Fruit fly (Drosophila melanogaster) whole organism, embryonic: ENCODE data around the gene CG44044.
A peak's percentile ranks its signal among the peaks of the same experiment; 100 is the strongest.

ENCODE experiments used
- Abd-B ChIP-seq: fragments of 200-800 bp; sonication (Bioruptor generic); optimal IDR thresholded peaks from 2 replicates; lab custom pipeline; 2018; ENCODE audit warnings: missing biosample characterization, mild to moderate bottlenecking, missing genetic modification characterization, moderate library complexity
- Asciz ChIP-seq: fragments of 200-800 bp; sonication (Bioruptor generic); optimal IDR thresholded peaks from 2 replicates; lab custom pipeline; 2017; ENCODE audit warnings: missing biosample characterization, mild to moderate bottlenecking, missing genetic modification characterization, missing genetic modification reagents
- Awh ChIP-seq: fragments of 200-800 bp; sonication (Bioruptor generic); IDR thresholded peaks from 2 replicates; pipeline ENCODE4, ENCODE4 v1.3.6; 2022; ENCODE audit warnings: missing biosample characterization, missing genetic modification characterization
- Bdp1 ChIP-seq: fragments of 200-800 bp; sonication (Bioruptor generic); optimal IDR thresholded peaks from 3 replicates; lab custom pipeline; 2016; ENCODE audit warnings: missing biosample characterization, missing genetic modification characterization
- CG10209 ChIP-seq: fragments of 200-800 bp; sonication (Bioruptor generic); optimal IDR thresholded peaks from 3 replicates; lab custom pipeline; 2017; ENCODE audit warnings: missing biosample characterization, mild to moderate bottlenecking, missing genetic modification characterization, missing genetic modification reagents
- CG10543 ChIP-seq: fragments of 200-800 bp; sonication (Bioruptor generic); optimal IDR thresholded peaks from 3 replicates; lab custom pipeline; 2017; ENCODE audit warnings: missing biosample characterization, mild to moderate bottlenecking, missing genetic modification characterization, moderate library complexity
- CG11504 ChIP-seq: fragments of 200-800 bp; sonication (Bioruptor generic); optimal IDR thresholded peaks from 3 replicates; lab custom pipeline; 2019; ENCODE audit warnings: missing biosample characterization, mild to moderate bottlenecking, missing genetic modification characterization, moderate library complexity
- CG12104 ChIP-seq: fragments of 200-800 bp; sonication (Bioruptor generic); optimal IDR thresholded peaks from 3 replicates; lab custom pipeline; 2016; ENCODE audit warnings: missing biosample characterization, missing genetic modification characterization
- CG12236 ChIP-seq: fragments of 200-800 bp; sonication (Bioruptor generic); optimal IDR thresholded peaks from 2 replicates; lab custom pipeline; 2016; ENCODE audit warnings: missing biosample characterization, missing genetic modification characterization
- CG13287 ChIP-seq: fragments of 200-800 bp; sonication (Bioruptor generic); IDR thresholded peaks from 2 replicates; pipeline ENCODE4 v1.3.6; 2022; ENCODE audit warnings: missing biosample characterization, missing genetic modification characterization; ENCODE audit not compliant: partially characterized antibody
- CG14965 ChIP-seq: fragments of 200-800 bp; sonication (Bioruptor generic); optimal IDR thresholded peaks from 2 replicates; lab custom pipeline; 2016; ENCODE audit warnings: missing biosample characterization, missing genetic modification characterization, borderline replicate concordance
- CG1792 ChIP-seq: fragments of 200-800 bp; sonication (Bioruptor generic); optimal IDR thresholded peaks from 2 replicates; lab custom pipeline; 2016; ENCODE audit warnings: missing biosample characterization, missing genetic modification characterization
- CG18262 ChIP-seq: fragments of 200-800 bp; optimal IDR thresholded peaks from 3 replicates; lab custom pipeline; 2019; ENCODE audit warnings: missing biosample characterization, mild to moderate bottlenecking, missing genetic modification characterization, moderate library complexity
- CG32772 ChIP-seq: fragments of 200-800 bp; sonication (Bioruptor generic); IDR thresholded peaks from 2 replicates; pipeline ENCODE4 v1.3.6; 2022; ENCODE audit warnings: missing biosample characterization, missing genetic modification characterization
- CG3407 ChIP-seq: fragments of 200-800 bp; sonication (Bioruptor generic); optimal IDR thresholded peaks from 2 replicates; lab custom pipeline; 2018; ENCODE audit warnings: missing biosample characterization, mild to moderate bottlenecking, missing genetic modification characterization
- CG42726 ChIP-seq: fragments of 200-800 bp; sonication (Bioruptor generic); IDR thresholded peaks from 2 replicates; pipeline ENCODE4 v1.3.6; 2022; ENCODE audit warnings: missing biosample characterization, missing genetic modification characterization; ENCODE audit not compliant: partially characterized antibody
- CG4404 ChIP-seq: fragments of 200-800 bp; sonication (Bioruptor generic); IDR thresholded peaks from 2 replicates; pipeline ENCODE4 v1.3.6; 2022; ENCODE audit warnings: missing biosample characterization, missing genetic modification characterization
- CG4854 ChIP-seq: fragments of 200-800 bp; sonication (Bioruptor generic); optimal IDR thresholded peaks from 2 replicates; lab custom pipeline; 2016; ENCODE audit warnings: missing biosample characterization, missing genetic modification characterization, inconsistent platforms
- CG5953 ChIP-seq: fragments of 200-800 bp; sonication (Bioruptor generic); IDR thresholded peaks from 2 replicates; pipeline ENCODE4 v1.3.6; 2022; ENCODE audit warnings: missing biosample characterization, missing genetic modification characterization
- CG6683 ChIP-seq: fragments of 200-800 bp; sonication (Bioruptor generic); optimal IDR thresholded peaks from 2 replicates; lab custom pipeline; 2017; ENCODE audit warnings: missing biosample characterization, mild to moderate bottlenecking, missing genetic modification characterization, missing genetic modification reagents
- CG9876 ChIP-seq: fragments of 200-800 bp; sonication (Bioruptor generic); optimal IDR thresholded peaks from 2 replicates; lab custom pipeline; 2016; ENCODE audit warnings: missing biosample characterization, missing genetic modification characterization
- CG9932 ChIP-seq: fragments of 200-800 bp; sonication (Bioruptor generic); IDR thresholded peaks from 2 replicates; pipeline ENCODE4 v1.3.6; 2022; ENCODE audit warnings: missing biosample characterization, missing genetic modification characterization
- E2f1 ChIP-seq: fragments of 200-800 bp; sonication (Bioruptor generic); IDR thresholded peaks from 2 replicates; pipeline ENCODE4 v1.3.6; 2022; ENCODE audit warnings: missing biosample characterization, missing genetic modification characterization
- Gug ChIP-seq: fragments of 200-800 bp; sonication (Bioruptor generic); IDR thresholded peaks from 4 replicates; pipeline ENCODE4 v1.3.6; 2022; ENCODE audit warnings: missing biosample characterization, missing genetic modification characterization
- HHEX ChIP-seq: fragments of 200-800 bp; sonication (Bioruptor generic); optimal IDR thresholded peaks from 3 replicates; lab custom pipeline; 2017; ENCODE audit warnings: missing biosample characterization, mild to moderate bottlenecking, missing genetic modification characterization, missing genetic modification reagents
- Lpt ChIP-seq: fragments of >200 bp; optimal IDR thresholded peaks from 2 replicates; lab custom pipeline; 2018; ENCODE audit warnings: missing biosample characterization, missing genetic modification characterization
- NFAT ChIP-seq: fragments of 200-800 bp; sonication (Bioruptor generic); IDR thresholded peaks from 2 replicates; pipeline ENCODE4 v1.3.6; 2022; ENCODE audit warnings: missing biosample characterization, missing genetic modification characterization
- Nf-YA ChIP-seq: fragments of 200-800 bp; sonication (Bioruptor generic); IDR thresholded peaks from 2 replicates; pipeline ENCODE4 v1.3.6; 2022; ENCODE audit warnings: missing biosample characterization, missing genetic modification characterization
- Side ChIP-seq: fragments of 200-800 bp; sonication (Bioruptor generic); optimal IDR thresholded peaks from 2 replicates; lab custom pipeline; 2016; ENCODE audit warnings: missing biosample characterization, missing genetic modification characterization
- Sin3A ChIP-seq: fragments of >200 bp; optimal IDR thresholded peaks from 2 replicates; lab custom pipeline; 2018
- Sry-β ChIP-seq: fragments of 200-800 bp; sonication (Bioruptor generic); optimal IDR thresholded peaks from 2 replicates; lab custom pipeline; 2018; ENCODE audit warnings: missing biosample characterization, mild to moderate bottlenecking, missing genetic modification characterization, moderate library complexity
- Taf1 ChIP-seq: fragments of 200-800 bp; sonication (Bioruptor generic); IDR thresholded peaks from 2 replicates; pipeline ENCODE4 v1.3.6; 2022; ENCODE audit warnings: missing biosample characterization, missing genetic modification characterization
- ase ChIP-seq: fragments of 200-800 bp; sonication (Bioruptor generic); IDR thresholded peaks from 3 replicates; pipeline ENCODE4 v1.3.6; 2022; ENCODE audit warnings: missing biosample characterization, missing genetic modification characterization
- dm ChIP-seq: fragments of 200-800 bp; sonication (Bioruptor generic); optimal IDR thresholded peaks from 3 replicates; lab custom pipeline; 2016; ENCODE audit warnings: missing biosample characterization, missing genetic modification characterization
- fd64A ChIP-seq: fragments of 200-800 bp; sonication (Bioruptor generic); optimal IDR thresholded peaks from 3 replicates; lab custom pipeline; 2018; ENCODE audit warnings: missing biosample characterization, mild to moderate bottlenecking, missing genetic modification characterization
- kay ChIP-seq: fragments of 200-800 bp; sonication (Bioruptor generic); optimal IDR thresholded peaks from 2 replicates; lab custom pipeline; 2016; ENCODE audit warnings: missing biosample characterization, missing genetic modification characterization
- lilli ChIP-seq: fragments of 200-800 bp; sonication (Bioruptor generic); optimal IDR thresholded peaks from 3 replicates; lab custom pipeline; 2016; ENCODE audit warnings: missing biosample characterization, missing genetic modification characterization
- lola ChIP-seq, 3 experiments: fragments of >200 bp in 2 of 3; fragments of 200-800 bp in 1 of 3; sonication (Bioruptor generic) in 1 of 3; optimal IDR thresholded peaks; 2 replicates each; lab custom pipeline; 2017 to 2019; ENCODE audit warnings: missing biosample characterization in 3 of 3, missing genetic modification characterization in 3 of 3, mild to moderate bottlenecking in 1 of 3, moderate library complexity in 1 of 3
- luna ChIP-seq: fragments of 200-800 bp; sonication (Bioruptor generic); optimal IDR thresholded peaks from 2 replicates; lab custom pipeline; 2016; ENCODE audit warnings: missing biosample characterization, missing genetic modification characterization
- nau ChIP-seq: fragments of 200-800 bp; sonication (Bioruptor generic); optimal IDR thresholded peaks from 3 replicates; lab custom pipeline; 2017; ENCODE audit warnings: missing biosample characterization, mild to moderate bottlenecking, missing genetic modification characterization, missing genetic modification reagents
- nerfin-2 ChIP-seq: fragments of 200-800 bp; sonication (Bioruptor generic); IDR thresholded peaks from 2 replicates; pipeline ENCODE4 v1.3.6; 2022; ENCODE audit warnings: missing biosample characterization, missing genetic modification characterization; ENCODE audit not compliant: partially characterized antibody
- otp ChIP-seq: fragments of 200-800 bp; sonication (Bioruptor generic); IDR thresholded peaks from 3 replicates; pipeline ENCODE4, ENCODE4 v1.3.6; 2022; ENCODE audit warnings: missing biosample characterization, missing genetic modification characterization
- pnt ChIP-seq: fragments of 200-800 bp; sonication (Bioruptor generic); optimal IDR thresholded peaks from 3 replicates; lab custom pipeline; 2016; ENCODE audit warnings: missing biosample characterization, missing genetic modification characterization
- sim ChIP-seq: fragments of 200-800 bp; sonication (Bioruptor generic); IDR thresholded peaks from 2 replicates; pipeline ENCODE4 v1.3.6; 2022; ENCODE audit warnings: missing biosample characterization, missing genetic modification characterization
- tgo ChIP-seq: fragments of 200-800 bp; sonication (Bioruptor generic); IDR thresholded peaks from 3 replicates; pipeline ENCODE4 v1.3.6; 2022; ENCODE audit warnings: missing biosample characterization, missing genetic modification characterization
- tx ChIP-seq: fragments of 200-800 bp; sonication (Bioruptor generic); optimal IDR thresholded peaks from 2 replicates; lab custom pipeline; 2016; ENCODE audit warnings: missing biosample characterization, missing genetic modification characterization
- vnd ChIP-seq: fragments of 200-800 bp; sonication (Bioruptor generic); IDR thresholded peaks from 3 replicates; pipeline ENCODE4 v1.3.6; 2022; ENCODE audit warnings: missing biosample characterization, missing genetic modification characterization; ENCODE audit not compliant: partially characterized antibody
- wek ChIP-seq: fragments of 200-800 bp; sonication (Bioruptor generic); optimal IDR thresholded peaks from 3 replicates; lab custom pipeline; 2018; ENCODE audit warnings: missing biosample characterization, mild to moderate bottlenecking, missing genetic modification characterization, moderate library complexity
- wor ChIP-seq: fragments of 200-800 bp; sonication (Bioruptor generic); IDR thresholded peaks from 2 replicates; pipeline ENCODE4 v1.3.6; 2022; ENCODE audit warnings: missing biosample characterization, missing genetic modification characterization
- zen ChIP-seq: fragments of 200-800 bp; sonication (Bioruptor generic); optimal IDR thresholded peaks from 3 replicates; lab custom pipeline; 2018; ENCODE audit warnings: missing biosample characterization, mild to moderate bottlenecking, missing genetic modification characterization, moderate library complexity

Gene CG44044

dm6 chr3R:16309302-16310080, 12.1 kb upstream of the CG44044 start (continued):
- TF ChIP-seq CG9876 (GFP tag; lab: Kevin White, UChicago), result no peak
- no peak for TF ChIP-seq Side (GFP tag; lab: Kevin White, UChicago)
- no peak for TF ChIP-seq Abd-B
- TF ChIP-seq Sin3A (lab: Kevin White, UChicago), result no peak
- TF ChIP-seq fd64A (GFP tag; lab: Kevin White, UChicago), result no peak
- TF ChIP-seq vnd (GFP tag; lab: Robert Waterston, UW), result no peak
- no peak for TF ChIP-seq kay (GFP tag; lab: Kevin White, UChicago)
- no peak for TF ChIP-seq CG12104 (GFP tag; lab: Kevin White, UChicago)
- peak; percentile 1 for TF ChIP-seq tx
- TF ChIP-seq CG4404, result no peak
- TF ChIP-seq Bdp1 (GFP tag; lab: Kevin White, UChicago), result no peak
- no peak for TF ChIP-seq CG5953 (GFP tag; lab: Robert Waterston, UW)
- no peak for TF ChIP-seq luna (GFP tag; lab: Kevin White, UChicago)
- no peak for TF ChIP-seq dm (GFP tag; lab: Kevin White, UChicago)
- TF ChIP-seq NFAT, result no peak
- no peak for TF ChIP-seq otp (GFP tag; lab: Robert Waterston, UW)
- no peak for TF ChIP-seq Sry-β (GFP tag; lab: Kevin White, UChicago)
- peak; percentile 25 for TF ChIP-seq CG18262 (tag; lab: Kevin White, UChicago)
- no peak for TF ChIP-seq Gug (GFP tag; lab: Robert Waterston, UW)
- TF ChIP-seq Lpt, result no peak
- TF ChIP-seq CG9932 (GFP tag; lab: Robert Waterston, UW), result no peak; the same call in 1 of the 2 replicates
- TF ChIP-seq wek (GFP tag; lab: Kevin White, UChicago), result no peak
- no peak for TF ChIP-seq CG3407 (GFP tag; lab: Kevin White, UChicago)
- TF ChIP-seq CG14965 (GFP tag; lab: Kevin White, UChicago), result no peak
- no peak for TF ChIP-seq nau
- TF ChIP-seq CG10209 (GFP tag; lab: Kevin White, UChicago), result no peak
- peak in 1 of 3 experiments; percentile 3 for TF ChIP-seq lola (GFP tag; optimal IDR thresholded peaks at IDR 0.05; lab: Kevin White, UChicago)
- TF ChIP-seq CG10543 (GFP tag; lab: Kevin White, UChicago), result peak; percentile 39
- TF ChIP-seq CG42726 (GFP tag; lab: Robert Waterston, UW), result no peak
- TF ChIP-seq Awh, result 0 out of 2 replicates have a peak, but pooled peaks have one; percentile 43
- TF ChIP-seq CG11504 (tag; lab: Kevin White, UChicago), result no peak
- no peak for TF ChIP-seq CG12236 (GFP tag; lab: Kevin White, UChicago)
- peak; percentile 18 for TF ChIP-seq CG4854 (GFP tag; lab: Kevin White, UChicago)
- no peak for TF ChIP-seq Asciz (GFP tag; lab: Kevin White, UChicago)
- TF ChIP-seq sim, result no peak
- TF ChIP-seq Nf-YA, result no peak
- peak; percentile 18 for TF ChIP-seq pnt (GFP tag; lab: Kevin White, UChicago)
- no peak for TF ChIP-seq Taf1 (GFP tag; lab: Robert Waterston, UW)
- peak; percentile 47; the same call in 1 of the 2 replicates for TF ChIP-seq E2f1
- peak; percentile 10; the same call in 1 of the 2 replicates for TF ChIP-seq CG13287 (GFP tag; lab: Robert Waterston, UW)
- no peak for TF ChIP-seq CG32772 (GFP tag; lab: Robert Waterston, UW)
- TF ChIP-seq zen, result no peak
- peak; percentile 30 for TF ChIP-seq lilli
- TF ChIP-seq CG6683, result no peak
- TF ChIP-seq tgo (GFP tag; lab: Robert Waterston, UW), result peak; percentile 39; the same call in 2 of the 3 replicates
- TF ChIP-seq nerfin-2 (GFP tag; lab: Robert Waterston, UW), result 0 out of 2 replicates have a peak, but pooled peaks have one; percentile 20
- peak; percentile 13 for TF ChIP-seq CG1792 (GFP tag; lab: Kevin White, UChicago)
- 0 out of 3 replicates have a peak, but pooled peaks have one; percentile 24 for TF ChIP-seq ase
- no peak for TF ChIP-seq HHEX (GFP tag; lab: Kevin White, UChicago)
- TF ChIP-seq wor (GFP tag; lab: Robert Waterston, UW), result no peak
